Worm (Caenorhabditis elegans): ENCODE data around the gene F49C12.12.

ce11 chrIV:9341591-9341990 is 20.7 kb upstream of the F49C12.12 start, which contains the start of gene vps-26:
- TF ChIP-seq dpff-1 (tag; optimal IDR thresholded peaks at IDR 0.05) = no peak
- TF ChIP-seq snpc-1.1 (tag; optimal IDR thresholded peaks at IDR 0.05; ENCODE audit: insufficient read depth) = no peak
- TF ChIP-seq lsy-27 (tag; optimal IDR thresholded peaks at IDR 0.05; ENCODE audit: borderline replicate concordance, insufficient read depth) = no peak
- TF ChIP-seq ZK185.1 (tag; optimal IDR thresholded peaks at IDR 0.05; ENCODE audit: poor library complexity, severe bottlenecking) = no peak
